Fruit fly (Drosophila melanogaster): ENCODE measurements around the gene CG31869.

dm6 chr2L:10849511-10850191, 48.7 kb upstream of the CG31869 start, which contains the start of gene SmydA-3:
- peak; percentile 7 for TF ChIP-seq CG17806 (tag; optimal IDR thresholded peaks at IDR 0.05)
- peak; percentile 70 for TF ChIP-seq fd96Ca (GFP tag; IDR thresholded peaks at IDR 0.05)
- TF ChIP-seq CG10348 (GFP tag; IDR thresholded peaks at IDR 0.05): no peak
- TF ChIP-seq EcR (GFP tag; optimal IDR thresholded peaks at IDR 0.05): no peak
- no peak for TF ChIP-seq CG14655 (GFP tag; optimal IDR thresholded peaks at IDR 0.05)
